Worm (Caenorhabditis elegans): ENCODE results near the gene crm-1.

- TF ChIP-seq ama-1 (optimal IDR thresholded peaks at IDR 0.05) (no peak), pqm-1 (tag; optimal IDR thresholded peaks at IDR 0.05) (no peak), elt-4 (tag; optimal IDR thresholded peaks at IDR 0.05) (no peak), sdc-2 (tag; optimal IDR thresholded peaks at IDR 0.05) (no peak), unc-55 (GFP tag; optimal IDR thresholded peaks at IDR 0.05) (no peak), nhr-232 (tag; optimal IDR thresholded peaks at IDR 0.05) (no peak), nhr-11 (tag; optimal IDR thresholded peaks at IDR 0.05) (no peak)
Measured at ce11 chrV:10371177-10371576, 39.3 kb upstream of the crm-1 start.

All from whole organism, late embryonic.